Worm (Caenorhabditis elegans) whole organism, mixed stage, embryonic: Measurements from ENCODE around the gene C14E2.7.
A peak's percentile ranks its signal among the peaks of the same experiment; 100 is the strongest.

ENCODE experiments used
- M03D4.4 ChIP-seq: sonication (generic microtip); optimal IDR thresholded peaks from 2 replicates; lab custom pipeline; 2017; ENCODE audit warnings: mild to moderate bottlenecking, missing genetic modification characterization, missing compliant biosample characterization
- bed-3 ChIP-seq: fragments of 200-800 bp; sonication (Bioruptor generic); optimal IDR thresholded peaks from 3 replicates; lab custom pipeline; 2018; ENCODE audit warnings: mild to moderate bottlenecking, missing genetic modification characterization, moderate library complexity, missing compliant biosample characterization
- blmp-1 ChIP-seq: fragments of 150-350 bp; optimal IDR thresholded peaks from 2 replicates; lab custom pipeline; 2014; ENCODE audit warnings: missing biosample characterization, missing genetic modification characterization
- ceh-39 ChIP-seq: fragments of 150-350 bp; optimal IDR thresholded peaks from 2 replicates; lab custom pipeline; 2014; ENCODE audit warnings: missing biosample characterization, missing genetic modification characterization
- ceh-43 ChIP-seq: fragments of 200-800 bp; sonication (Bioruptor generic); optimal IDR thresholded peaks from 2 replicates; lab custom pipeline; 2018; ENCODE audit warnings: mild to moderate bottlenecking, missing genetic modification characterization, moderate library complexity, missing compliant biosample characterization
- ceh-83 ChIP-seq: fragments of 200-800 bp; sonication (Bioruptor generic); optimal IDR thresholded peaks from 2 replicates; lab custom pipeline; 2018; ENCODE audit warnings: mild to moderate bottlenecking, missing genetic modification characterization, missing compliant biosample characterization
- ces-1 ChIP-seq: fragments of 150-350 bp; optimal IDR thresholded peaks from 2 replicates; lab custom pipeline; 2014; ENCODE audit warnings: missing biosample characterization, missing genetic modification reagents, missing genetic modification characterization
- cnd-1 ChIP-seq: fragments of 200-800 bp; sonication (Bioruptor generic); optimal IDR thresholded peaks from 2 replicates; lab custom pipeline; 2018; ENCODE audit warnings: mild to moderate bottlenecking, missing genetic modification characterization, missing compliant biosample characterization
- drap-1 ChIP-seq: fragments of 200-800 bp; sonication (Bioruptor generic); optimal IDR thresholded peaks from 3 replicates; lab custom pipeline; 2018; ENCODE audit warnings: mild to moderate bottlenecking, missing genetic modification characterization, missing compliant biosample characterization
- elt-1 ChIP-seq: sonication (generic microtip); optimal IDR thresholded peaks from 2 replicates; lab custom pipeline; 2017; ENCODE audit warnings: missing genetic modification characterization, mild to moderate bottlenecking, missing compliant biosample characterization, antibody characterized with exemption, moderate library complexity, borderline replicate concordance; ENCODE audit not compliant: insufficient read depth
- elt-3 ChIP-seq: fragments of 150-350 bp; optimal IDR thresholded peaks from 2 replicates; lab custom pipeline; 2014; ENCODE audit warnings: missing biosample characterization, missing genetic modification characterization
- flh-1 ChIP-seq: fragments of 200-800 bp; sonication (Bioruptor generic); optimal IDR thresholded peaks from 2 replicates; lab custom pipeline; 2018; ENCODE audit warnings: mild to moderate bottlenecking, missing genetic modification characterization, moderate library complexity, missing compliant biosample characterization
- ham-2 ChIP-seq: fragments of 200-800 bp; sonication (Bioruptor generic); optimal IDR thresholded peaks from 2 replicates; lab custom pipeline; 2018; ENCODE audit warnings: mild to moderate bottlenecking, missing genetic modification characterization, missing compliant biosample characterization
- hlh-1 ChIP-seq: fragments of 150-350 bp; optimal IDR thresholded peaks from 2 replicates; lab custom pipeline; 2014; ENCODE audit warnings: missing biosample characterization, missing genetic modification reagents, missing genetic modification characterization
- lin-13 ChIP-seq: fragments of 150-350 bp; optimal IDR thresholded peaks from 2 replicates; lab custom pipeline; 2014; ENCODE audit warnings: missing biosample characterization, missing genetic modification characterization
- lin-32 ChIP-seq: fragments of 200-800 bp; sonication (Bioruptor generic); optimal IDR thresholded peaks from 2 replicates; lab custom pipeline; 2018; ENCODE audit warnings: mild to moderate bottlenecking, missing genetic modification characterization, missing compliant biosample characterization
- lsy-2 ChIP-seq: fragments of 150-350 bp; optimal IDR thresholded peaks from 2 replicates; lab custom pipeline; 2014; ENCODE audit warnings: missing biosample characterization, missing genetic modification characterization
- mab-5 ChIP-seq: fragments of 150-350 bp; optimal IDR thresholded peaks from 2 replicates; lab custom pipeline; 2014; ENCODE audit warnings: missing biosample characterization, missing genetic modification characterization
- mep-1 ChIP-seq: fragments of 150-350 bp; optimal IDR thresholded peaks from 2 replicates; lab custom pipeline; 2017; ENCODE audit warnings: missing biosample characterization, missing genetic modification reagents, missing genetic modification characterization, inconsistent platforms
- mls-2 ChIP-seq: sonication (generic microtip); optimal IDR thresholded peaks from 2 replicates; lab custom pipeline; 2016; ENCODE audit warnings: mild to moderate bottlenecking, missing genetic modification characterization, moderate library complexity, missing compliant biosample characterization
- nhr-12 ChIP-seq: fragments of 150-350 bp; optimal IDR thresholded peaks from 2 replicates; lab custom pipeline; 2014; ENCODE audit warnings: missing biosample characterization, missing genetic modification characterization
- nhr-2 ChIP-seq: fragments of 150-350 bp; optimal IDR thresholded peaks from 2 replicates; lab custom pipeline; 2014; ENCODE audit warnings: missing biosample characterization, missing genetic modification characterization
- nhr-237 ChIP-seq: fragments of 150-350 bp; optimal IDR thresholded peaks from 2 replicates; lab custom pipeline; 2014; ENCODE audit warnings: missing biosample characterization, missing genetic modification characterization
- nhr-28 ChIP-seq: fragments of 150-350 bp; optimal IDR thresholded peaks from 2 replicates; lab custom pipeline; 2014; ENCODE audit warnings: missing biosample characterization, missing genetic modification characterization
- nhr-76 ChIP-seq: sonication (generic microtip); optimal IDR thresholded peaks from 2 replicates; lab custom pipeline; 2017; ENCODE audit warnings: missing biosample characterization, missing genetic modification characterization
- pha-4 ChIP-seq: fragments of 150-350 bp; optimal IDR thresholded peaks from 2 replicates; lab custom pipeline; 2018; ENCODE audit warnings: missing biosample characterization, missing genetic modification reagents, missing genetic modification characterization
- sem-2 ChIP-seq: fragments of 200-800 bp; sonication (Bioruptor generic); optimal IDR thresholded peaks from 2 replicates; lab custom pipeline; 2018; ENCODE audit warnings: mild to moderate bottlenecking, missing genetic modification characterization, missing compliant biosample characterization
- snpc-4 ChIP-seq: fragments of 150-350 bp; optimal IDR thresholded peaks from 2 replicates; lab custom pipeline; 2014; ENCODE audit warnings: missing biosample characterization, missing genetic modification characterization
- sptf-1 ChIP-seq: sonication (generic microtip); optimal IDR thresholded peaks from 2 replicates; lab custom pipeline; 2017; ENCODE audit warnings: mild to moderate bottlenecking, missing genetic modification characterization, moderate library complexity, missing compliant biosample characterization
- tbx-8 ChIP-seq: fragments of 200-800 bp; sonication (Bioruptor generic); optimal IDR thresholded peaks from 2 replicates; lab custom pipeline; 2018; ENCODE audit warnings: mild to moderate bottlenecking, missing genetic modification characterization, moderate library complexity, missing compliant biosample characterization
- unc-120 ChIP-seq: sonication (generic microtip); optimal IDR thresholded peaks from 2 replicates; lab custom pipeline; 2017; ENCODE audit warnings: missing genetic modification characterization, missing compliant biosample characterization; ENCODE audit not compliant: poor library complexity, severe bottlenecking
- unc-39 ChIP-seq: fragments of 150-350 bp; optimal IDR thresholded peaks from 2 replicates; lab custom pipeline; 2014; ENCODE audit warnings: missing biosample characterization, missing genetic modification characterization
- unc-62 ChIP-seq: fragments of 150-350 bp; optimal IDR thresholded peaks from 2 replicates; lab custom pipeline; 2014; ENCODE audit warnings: missing biosample characterization, missing genetic modification reagents, missing genetic modification characterization
- zip-8 ChIP-seq: fragments of 150-350 bp; optimal IDR thresholded peaks from 2 replicates; lab custom pipeline; 2014; ENCODE audit warnings: missing biosample characterization, missing genetic modification characterization
- ztf-11 ChIP-seq: fragments of 150-350 bp; optimal IDR thresholded peaks from 2 replicates; lab custom pipeline; 2014; ENCODE audit warnings: missing biosample characterization, missing genetic modification characterization

The C14E2.7 gene

DNA sequence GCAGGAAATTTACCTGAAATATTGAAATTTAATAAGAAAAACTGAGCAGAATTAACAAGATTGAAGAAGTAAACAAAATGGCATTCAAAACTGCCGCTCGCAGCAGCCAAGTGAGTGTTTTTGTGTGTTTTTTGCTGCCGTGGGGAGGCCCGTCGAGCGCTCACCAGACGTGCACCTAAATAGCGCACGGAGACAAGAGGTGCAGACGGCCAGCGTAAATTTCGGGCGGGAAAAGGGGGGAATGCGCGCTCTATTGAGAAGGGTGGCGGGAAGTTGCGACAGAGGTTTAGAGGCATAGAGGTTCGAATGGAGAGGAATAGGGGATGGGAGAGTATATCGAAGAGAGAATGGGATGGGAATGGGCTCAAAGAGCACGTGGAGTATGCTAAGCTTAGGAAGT, 40.0 kb downstream of the C14E2.7 start, which contains the start of gene ceh-39 (continued):
- TF ChIP-seq flh-1 (GFP tag; lab: Kevin White, UChicago) (no peak), unc-39 (tag; lab: Kevin White, UChicago) (no peak), nhr-12 (tag; lab: Kevin White, UChicago) (no peak), lin-13 (tag; lab: Kevin White, UChicago) (peak; percentile 52), pha-4 (peak; percentile 64)

DNA sequence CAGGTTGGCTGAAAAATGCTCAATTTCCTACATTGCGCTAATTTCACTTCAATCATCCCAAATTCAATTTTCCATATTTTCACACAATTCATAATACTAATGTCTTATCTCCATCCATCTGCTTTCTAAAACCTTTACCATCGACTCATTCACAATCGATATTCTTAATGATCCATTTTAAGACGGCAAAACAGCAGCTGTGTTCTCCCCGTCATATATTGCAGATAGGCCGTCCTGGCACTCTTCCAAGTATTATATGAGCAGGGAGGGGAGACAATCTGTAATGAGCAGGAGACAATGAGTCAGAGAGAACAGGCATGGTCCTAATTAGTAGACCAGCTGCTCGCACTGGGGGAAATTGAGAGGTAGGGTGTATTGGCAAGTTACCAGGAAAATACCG, 41.6 kb downstream of the C14E2.7 start:
- TF ChIP-seq nhr-2 (tag; lab: Kevin White, UChicago) (peak; percentile 4), lin-32 (peak; percentile 26), ceh-43 (GFP tag; lab: Kevin White, UChicago) (no peak), nhr-76 (tag; lab: Kevin White, UChicago) (no peak), mep-1 (tag; lab: Kevin White, UChicago) (no peak), cnd-1 (peak; percentile 28), ceh-39 (peak; percentile 96)
- TF ChIP-seq, all 35 proteins: peak for 4

DNA sequence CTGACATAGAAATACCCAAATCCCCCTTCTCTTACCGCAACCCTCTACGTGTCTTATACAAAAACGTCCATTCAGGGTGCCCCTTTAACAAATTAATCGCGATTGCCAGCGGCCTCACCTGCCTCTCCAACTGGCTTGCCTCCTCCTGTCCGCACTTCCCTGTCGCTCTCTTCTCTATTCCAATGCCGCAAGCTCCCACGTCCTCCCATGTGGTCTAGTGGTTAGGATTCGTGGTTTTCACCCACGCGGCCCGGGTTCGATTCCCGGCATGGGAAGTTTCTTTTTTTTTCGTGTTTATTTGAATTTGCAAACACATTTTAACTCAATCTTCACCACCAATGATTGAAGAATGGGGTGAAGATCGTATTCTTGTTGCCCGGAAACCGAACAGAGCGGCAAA, 42.4 kb downstream of the C14E2.7 start:
- TF ChIP-seq elt-3 (tag; lab: Kevin White, UChicago) (no peak), nhr-2 (tag; lab: Kevin White, UChicago) (no peak), ceh-43 (GFP tag; lab: Kevin White, UChicago) (peak; percentile 54), ces-1 (GFP tag; lab: Kevin White, UChicago) (no peak), mep-1 (tag; lab: Kevin White, UChicago) (peak; percentile 60), unc-62 (GFP tag; lab: Kevin White, UChicago) (no peak), drap-1 (GFP tag; lab: Kevin White, UChicago) (peak; percentile 84), unc-39 (tag; lab: Kevin White, UChicago) (peak; percentile 64), blmp-1 (tag; lab: Kevin White, UChicago) (peak; percentile 7), sptf-1 (tag; lab: Kevin White, UChicago) (peak; percentile 91), ceh-83 (GFP tag; lab: Kevin White, UChicago) (peak; percentile 88), ceh-39 (peak; percentile 96), ztf-11 (tag; lab: Kevin White, UChicago) (no peak), lin-32 (peak; percentile 44), tbx-8 (peak; percentile 52), lin-13 (tag; lab: Kevin White, UChicago) (peak; percentile 25), nhr-76 (tag; lab: Kevin White, UChicago) (no peak), lsy-2 (tag; lab: Kevin White, UChicago) (peak; percentile 33), pha-4 (no peak), nhr-12 (tag; lab: Kevin White, UChicago) (no peak), M03D4.4 (tag; lab: Kevin White, UChicago) (peak; percentile 89), nhr-28 (tag; lab: Kevin White, UChicago) (no peak), snpc-4 (tag; lab: Kevin White, UChicago) (no peak), elt-1 (tag; lab: Kevin White, UChicago) (no peak), sem-2 (peak; percentile 74), hlh-1 (tag; lab: Kevin White, UChicago) (peak; percentile 27), unc-120 (tag; lab: Kevin White, UChicago) (peak; percentile 68), mab-5 (tag; lab: Kevin White, UChicago) (no peak), flh-1 (GFP tag; lab: Kevin White, UChicago) (peak; percentile 63), mls-2 (tag; lab: Kevin White, UChicago) (peak; percentile 85), ham-2 (peak; percentile 62), cnd-1 (peak; percentile 82), nhr-237 (tag; lab: Kevin White, UChicago) (peak; percentile 62), zip-8 (no peak), bed-3 (GFP tag; lab: Kevin White, UChicago) (peak; percentile 67)

DNA sequence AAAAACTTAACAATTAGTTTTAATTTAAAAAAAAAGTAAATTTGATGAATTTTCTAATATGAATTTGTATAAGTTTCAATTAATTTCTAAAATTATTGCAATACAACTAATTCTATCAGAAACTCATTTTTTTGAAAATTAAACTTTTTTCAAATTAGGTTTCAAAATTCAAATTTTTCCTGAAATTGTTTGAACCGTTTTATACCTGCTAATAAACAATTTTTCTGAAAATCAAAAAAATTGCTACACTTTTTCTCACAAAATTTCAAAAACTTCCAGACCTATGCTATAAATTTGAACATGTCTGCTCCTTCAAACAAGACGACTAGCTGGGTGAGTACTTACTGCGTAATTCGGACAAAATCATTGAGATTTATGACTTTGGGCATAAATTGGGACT, 44.2 kb downstream of the C14E2.7 start, which contains the start of gene T26C11.8:
T26C11.8 (plus strand) TSS at position 301 of the 400 bp plus-strand sequence.
- no peak for TF ChIP-seq cnd-1
- no peak for TF ChIP-seq ham-2
- no peak for TF ChIP-seq lin-32
- no peak for TF ChIP-seq mep-1 (tag; lab: Kevin White, UChicago)
- no peak for TF ChIP-seq ztf-11 (tag; lab: Kevin White, UChicago)
- TF ChIP-seq hlh-1 (tag; lab: Kevin White, UChicago) = no peak
- TF ChIP-seq unc-62 (GFP tag; lab: Kevin White, UChicago) = no peak
- no peak for TF ChIP-seq nhr-28 (tag; lab: Kevin White, UChicago)
- TF ChIP-seq unc-120 (tag; lab: Kevin White, UChicago) = no peak
- TF ChIP-seq bed-3 (GFP tag; lab: Kevin White, UChicago) = no peak
- no peak for TF ChIP-seq flh-1 (GFP tag; lab: Kevin White, UChicago)
- TF ChIP-seq snpc-4 (tag; lab: Kevin White, UChicago) = no peak
- TF ChIP-seq sem-2 = no peak
